Fruit fly (Drosophila melanogaster): ENCODE results near the gene CG15824.
A peak's percentile ranks its signal among the peaks of the same experiment; 100 is the strongest.

Gene CG15824

dm6 chr2L:867899-868605 lies 16.9 kb downstream of the CG15824 start, which contains the start of gene aru (continued):
- TF ChIP-seq Hr83 (GFP tag; optimal IDR thresholded peaks at IDR 0.05; ENCODE audit: poor library complexity, severe bottlenecking), result peak; percentile 19
- peak; percentile 2 for TF ChIP-seq rgr (GFP tag; optimal IDR thresholded peaks at IDR 0.05)

dm6 chr2L:866950-867744 lies 17.8 kb downstream of the CG15824 start:
- TF ChIP-seq HLH106 (tag; optimal IDR thresholded peaks at IDR 0.05) (peak; percentile 97), dsf (GFP tag; optimal IDR thresholded peaks at IDR 0.05; ENCODE audit: borderline replicate concordance) (peak; percentile 75), woc (GFP tag; optimal IDR thresholded peaks at IDR 0.05) (peak; percentile 94), brk (GFP tag; optimal IDR thresholded peaks at IDR 0.05) (peak; percentile 92), sv (GFP tag; optimal IDR thresholded peaks at IDR 0.05) (peak; percentile 92), Dif (GFP tag; optimal IDR thresholded peaks at IDR 0.05; ENCODE audit: partially characterized antibody) (no peak), tai (GFP tag; optimal IDR thresholded peaks at IDR 0.05) (peak; percentile 95), OdsH (GFP tag; optimal IDR thresholded peaks at IDR 0.05) (peak; percentile 96), h (GFP tag; optimal IDR thresholded peaks at IDR 0.05) (peak; percentile 98), sage (GFP tag; optimal IDR thresholded peaks at IDR 0.05) (peak; percentile 97), Hnf4 (GFP tag; optimal IDR thresholded peaks at IDR 0.05) (peak; percentile 97), dl (GFP tag; optimal IDR thresholded peaks at IDR 0.05; ENCODE audit: insufficient read depth in 1 of 2, partially characterized antibody in 2 of 2) (no peak), dmrt93B (GFP tag; optimal IDR thresholded peaks at IDR 0.05) (peak; percentile 92), Vsx2 (GFP tag; optimal IDR thresholded peaks at IDR 0.05; ENCODE audit: partially characterized antibody) (no peak), foxo (GFP tag; optimal IDR thresholded peaks at IDR 0.05) (peak; percentile 83 to 97), Myc (optimal IDR thresholded peaks at IDR 0.05) (no peak), Dfd (GFP tag; optimal IDR thresholded peaks at IDR 0.05) (peak; percentile 43), Sp1 (GFP tag; optimal IDR thresholded peaks at IDR 0.05) (peak; percentile 95), pan (optimal IDR thresholded peaks at IDR 0.05) (no peak), jim (GFP tag; optimal IDR thresholded peaks at IDR 0.05) (peak; percentile 62), rgr (GFP tag; optimal IDR thresholded peaks at IDR 0.05) (peak; percentile 97), N (GFP tag; optimal IDR thresholded peaks at IDR 0.05) (no peak), Jra (GFP tag; optimal IDR thresholded peaks at IDR 0.05) (peak; percentile 88), GATAd (GFP tag; optimal IDR thresholded peaks at IDR 0.05) (peak; percentile 86), usp (GFP tag; optimal IDR thresholded peaks at IDR 0.05) (no peak), ey (GFP tag; optimal IDR thresholded peaks at IDR 0.05) (peak; percentile 98), Rel (GFP tag; optimal IDR thresholded peaks at IDR 0.05) (peak; percentile 46), Rel (tag; optimal IDR thresholded peaks at IDR 0.05) (peak; percentile 82), Abd-B (GFP tag; optimal IDR thresholded peaks at IDR 0.05) (no peak), lola (GFP tag; optimal IDR thresholded peaks at IDR 0.05) (no peak), Hr83 (GFP tag; optimal IDR thresholded peaks at IDR 0.05; ENCODE audit: poor library complexity, severe bottlenecking) (peak; percentile 75), br (GFP tag; optimal IDR thresholded peaks at IDR 0.05) (peak; percentile 97), CG32264 (GFP tag; optimal IDR thresholded peaks at IDR 0.05) (peak; percentile 95), fru (GFP tag; optimal IDR thresholded peaks at IDR 0.05) (peak; percentile 99), CG9705 (GFP tag; optimal IDR thresholded peaks at IDR 0.05) (peak; percentile 95), Hr78 (GFP tag; optimal IDR thresholded peaks at IDR 0.05) (no peak), Mio (GFP tag; optimal IDR thresholded peaks at IDR 0.05) (peak; percentile 74), psq (GFP tag; optimal IDR thresholded peaks at IDR 0.05) (peak; percentile 91), CrebA (GFP tag; optimal IDR thresholded peaks at IDR 0.05; ENCODE audit: borderline replicate concordance) (peak; percentile 75)

Measured in whole organism, wandering third instar larva.